Worm (Caenorhabditis elegans) whole organism, L2 larva: ENCODE results near the gene srj-25.

ENCODE experiments used
- F13H6.1 ChIP-seq: sonication (generic microtip); optimal IDR thresholded peaks from 2 replicates; lab custom pipeline; 2016; ENCODE audit warnings: missing genetic modification characterization, missing compliant biosample characterization
- R02D3.7 ChIP-seq: fragments of 150-350 bp; optimal IDR thresholded peaks from 2 replicates; lab custom pipeline; 2014; ENCODE audit warnings: missing biosample characterization, missing genetic modification characterization
- ZK546.5 ChIP-seq: sonication (generic microtip); optimal IDR thresholded peaks from 2 replicates; lab custom pipeline; 2017; ENCODE audit warnings: missing biosample characterization, missing genetic modification characterization
- alr-1 ChIP-seq: fragments of 150-350 bp; optimal IDR thresholded peaks from 2 replicates; lab custom pipeline; 2014; ENCODE audit warnings: missing biosample characterization, missing genetic modification characterization
- ama-1 ChIP-seq: fragments of 150-350 bp; optimal IDR thresholded peaks from 2 replicates; lab custom pipeline; 2018; ENCODE audit warnings: inconsistent platforms
- blmp-1 ChIP-seq: sonication (generic microtip); optimal IDR thresholded peaks from 2 replicates; lab custom pipeline; 2017; ENCODE audit warnings: missing genetic modification characterization, mild to moderate bottlenecking, missing compliant biosample characterization, antibody characterized with exemption, moderate library complexity; ENCODE audit not compliant: insufficient read depth
- ceh-16 ChIP-seq: fragments of 150-350 bp; optimal IDR thresholded peaks from 2 replicates; lab custom pipeline; 2014; ENCODE audit warnings: missing biosample characterization, missing genetic modification characterization
- ceh-82 ChIP-seq: fragments of 150-350 bp; optimal IDR thresholded peaks from 2 replicates; lab custom pipeline; 2014; ENCODE audit warnings: missing biosample characterization, missing genetic modification characterization
- crh-2 ChIP-seq: sonication (generic microtip); optimal IDR thresholded peaks from 2 replicates; lab custom pipeline; 2017; ENCODE audit warnings: missing biosample characterization, missing genetic modification characterization
- dmd-4 ChIP-seq: sonication (generic microtip); optimal IDR thresholded peaks from 2 replicates; lab custom pipeline; 2017; ENCODE audit warnings: missing biosample characterization, missing genetic modification characterization
- elt-1 ChIP-seq: fragments of 150-350 bp; optimal IDR thresholded peaks from 2 replicates; lab custom pipeline; 2014; ENCODE audit warnings: missing biosample characterization, missing genetic modification characterization
- elt-3 ChIP-seq: sonication (generic microtip); optimal IDR thresholded peaks from 2 replicates; lab custom pipeline; 2017; ENCODE audit warnings: missing biosample characterization, missing genetic modification characterization
- lin-13 ChIP-seq: fragments of 150-350 bp; optimal IDR thresholded peaks from 2 replicates; lab custom pipeline; 2014; ENCODE audit warnings: missing biosample characterization, missing genetic modification reagents, missing genetic modification characterization
- lin-39 ChIP-seq: fragments of 150-350 bp; optimal IDR thresholded peaks from 2 replicates; lab custom pipeline; 2014; ENCODE audit warnings: missing biosample characterization, missing genetic modification reagents, missing genetic modification characterization
- mab-5 ChIP-seq: fragments of 150-350 bp; optimal IDR thresholded peaks from 2 replicates; lab custom pipeline; 2014; ENCODE audit warnings: missing biosample characterization, missing genetic modification characterization
- mbf-1 ChIP-seq: sonication (generic microtip); optimal IDR thresholded peaks from 2 replicates; lab custom pipeline; 2017; ENCODE audit warnings: missing biosample characterization, missing genetic modification characterization
- nhr-10 ChIP-seq: sonication (generic microtip); optimal IDR thresholded peaks from 2 replicates; lab custom pipeline; 2017; ENCODE audit warnings: missing biosample characterization, missing genetic modification characterization
- nhr-11 ChIP-seq: fragments of 150-350 bp; optimal IDR thresholded peaks from 2 replicates; lab custom pipeline; 2014; ENCODE audit warnings: missing biosample characterization, missing genetic modification characterization
- nhr-12 ChIP-seq: fragments of 150-350 bp; optimal IDR thresholded peaks from 2 replicates; lab custom pipeline; 2014; ENCODE audit warnings: missing biosample characterization, missing genetic modification characterization
- nhr-129 ChIP-seq: fragments of 150-350 bp; optimal IDR thresholded peaks from 2 replicates; lab custom pipeline; 2014; ENCODE audit warnings: missing biosample characterization, missing genetic modification characterization
- nhr-21 ChIP-seq: fragments of 150-350 bp; optimal IDR thresholded peaks from 2 replicates; lab custom pipeline; 2014; ENCODE audit warnings: missing biosample characterization, missing genetic modification characterization
- nhr-237 ChIP-seq: fragments of 150-350 bp; optimal IDR thresholded peaks from 2 replicates; lab custom pipeline; 2014; ENCODE audit warnings: missing biosample characterization, missing genetic modification characterization
- nhr-25 ChIP-seq: fragments of 150-350 bp; sonication (generic microtip); optimal IDR thresholded peaks from 3 replicates; lab custom pipeline; 2014; ENCODE audit warnings: missing biosample characterization, missing genetic modification characterization
- nhr-6 ChIP-seq: fragments of 150-350 bp; optimal IDR thresholded peaks from 2 replicates; lab custom pipeline; 2014; ENCODE audit warnings: missing biosample characterization, missing genetic modification characterization
- nhr-77 ChIP-seq: fragments of 150-350 bp; optimal IDR thresholded peaks from 2 replicates; lab custom pipeline; 2014; ENCODE audit warnings: missing biosample characterization, missing genetic modification characterization
- sem-4 ChIP-seq: fragments of 150-350 bp; optimal IDR thresholded peaks from 2 replicates; lab custom pipeline; 2014; ENCODE audit warnings: missing biosample characterization, missing genetic modification reagents, missing genetic modification characterization
- sma-9 ChIP-seq, 2 experiments: fragments of 150-350 bp in 1 of 2; sonication (generic microtip) in 1 of 2; optimal IDR thresholded peaks; 2 replicates each; lab custom pipeline; 2014 to 2016; ENCODE audit warnings: missing genetic modification characterization in 2 of 2, mild to moderate bottlenecking in 1 of 2, missing biosample characterization in 1 of 2, missing compliant biosample characterization in 1 of 2, missing genetic modification reagents in 1 of 2, moderate library complexity in 1 of 2
- snpc-4 ChIP-seq: fragments of 150-350 bp; optimal IDR thresholded peaks from 2 replicates; lab custom pipeline; 2014; ENCODE audit warnings: missing biosample characterization, missing genetic modification characterization
- unc-39 ChIP-seq: fragments of 150-350 bp; optimal IDR thresholded peaks from 2 replicates; lab custom pipeline; 2014; ENCODE audit warnings: missing biosample characterization, missing genetic modification characterization
- unc-55 ChIP-seq: fragments of 150-350 bp; sonication (generic microtip); optimal IDR thresholded peaks from 3 replicates; lab custom pipeline; 2014; ENCODE audit warnings: missing biosample characterization, missing genetic modification reagents, missing genetic modification characterization
- unc-62 ChIP-seq: fragments of 150-350 bp; optimal IDR thresholded peaks from 2 replicates; lab custom pipeline; 2014; ENCODE audit warnings: missing biosample characterization, missing genetic modification reagents, missing genetic modification characterization
- ztf-1 ChIP-seq: fragments of 200-800 bp; sonication (Bioruptor generic); conservative IDR thresholded peaks from 2 replicates; pipeline ENCODE4 v1.3.6; 2022; ENCODE audit warnings: missing genetic modification characterization, missing compliant biosample characterization
- ztf-11 ChIP-seq: sonication (generic microtip); optimal IDR thresholded peaks from 2 replicates; lab custom pipeline; 2017; ENCODE audit warnings: missing biosample characterization, missing genetic modification characterization
- ztf-4 ChIP-seq: fragments of 150-350 bp; optimal IDR thresholded peaks from 2 replicates; lab custom pipeline; 2014; ENCODE audit warnings: missing biosample characterization, missing genetic modification characterization

The srj-25 gene

ce11 chrV:752679-753333, 16.7 kb upstream of the srj-25 start, which contains the start of the genes str-262 and srp-1:
Gene str-262, minus strand, starts transcription at chrV:752779.
Gene srp-1, plus strand, starts transcription at chrV:753283.
- no peak for TF ChIP-seq ZK546.5 (tag; lab: Kevin White, UChicago)
- TF ChIP-seq R02D3.7 (tag; lab: Kevin White, UChicago) = no peak
- no peak for TF ChIP-seq sem-4 (tag; lab: Kevin White, UChicago)
- TF ChIP-seq elt-1 (tag; lab: Kevin White, UChicago) = no peak
- no peak for TF ChIP-seq alr-1 (tag; lab: Kevin White, UChicago)
- TF ChIP-seq unc-62 (GFP tag; lab: Kevin White, UChicago) = no peak
- TF ChIP-seq blmp-1 (tag; lab: Kevin White, UChicago) = no peak
- TF ChIP-seq sma-9 (GFP tag; optimal IDR thresholded peaks at IDR 0.05; lab: Kevin White, UChicago) = no peak
- TF ChIP-seq sma-9 (tag; optimal IDR thresholded peaks at IDR 0.05; lab: Kevin White, UChicago) = no peak
- TF ChIP-seq unc-55 (GFP tag; lab: Kevin White, UChicago) = no peak
- TF ChIP-seq nhr-21 (tag; lab: Kevin White, UChicago) = no peak
- no peak for TF ChIP-seq nhr-77
- no peak for TF ChIP-seq nhr-237 (tag; lab: Kevin White, UChicago)

- no peak for TF ChIP-seq ceh-16 (tag; lab: Kevin White, UChicago)
- no peak for TF ChIP-seq nhr-129
- no peak for TF ChIP-seq nhr-12 (tag; lab: Kevin White, UChicago)
- no peak for TF ChIP-seq ama-1 (lab: Kevin White, UChicago)
- no peak for TF ChIP-seq nhr-25 (tag; lab: Kevin White, UChicago)
- TF ChIP-seq lin-13 (GFP tag; lab: Kevin White, UChicago) = no peak
- TF ChIP-seq lin-39 = no peak
Measured at ce11 chrV:748044-748443, 12.0 kb upstream of the srj-25 start, which contains the start of gene sri-4. Gene sri-4, plus strand, starts transcription at chrV:748344.

ce11 chrV:743348-743747, 7.3 kb upstream of the srj-25 start, which contains the start of gene str-134:
Gene str-134, plus strand, starts transcription at chrV:743648.
- TF ChIP-seq unc-62 (GFP tag; lab: Kevin White, UChicago) = no peak
- TF ChIP-seq ceh-82 (tag; lab: Kevin White, UChicago) = no peak
- TF ChIP-seq dmd-4 (tag; lab: Kevin White, UChicago) = no peak
- TF ChIP-seq ceh-16 (tag; lab: Kevin White, UChicago) = no peak
- TF ChIP-seq sem-4 (tag; lab: Kevin White, UChicago) = no peak
- no peak for TF ChIP-seq alr-1 (tag; lab: Kevin White, UChicago)
- no peak for TF ChIP-seq mbf-1 (tag; lab: Kevin White, UChicago)
- TF ChIP-seq lin-39 = no peak
- TF ChIP-seq elt-3 (tag; lab: Kevin White, UChicago) = no peak
- TF ChIP-seq, all 48 proteins: peak for 0

ce11 chrV:741820-742219, 5.7 kb upstream of the srj-25 start, which contains the start of gene C05E4.7:
Gene C05E4.7, plus strand, starts transcription at chrV:742120.
- no peak for TF ChIP-seq nhr-10 (tag; lab: Kevin White, UChicago)
- no peak for TF ChIP-seq nhr-11 (tag; lab: Kevin White, UChicago)
- no peak for TF ChIP-seq ama-1 (lab: Kevin White, UChicago)
- TF ChIP-seq sem-4 (tag; lab: Kevin White, UChicago) = no peak
- TF ChIP-seq nhr-25 (tag; lab: Kevin White, UChicago) = no peak
- no peak for TF ChIP-seq snpc-4 (tag; lab: Kevin White, UChicago)
- TF ChIP-seq nhr-21 (tag; lab: Kevin White, UChicago) = no peak
- TF ChIP-seq lin-13 (GFP tag; lab: Kevin White, UChicago) = no peak
- TF ChIP-seq sma-9 (GFP tag; optimal IDR thresholded peaks at IDR 0.05; lab: Kevin White, UChicago) = no peak
- no peak for TF ChIP-seq sma-9 (tag; optimal IDR thresholded peaks at IDR 0.05; lab: Kevin White, UChicago)
- TF ChIP-seq ceh-16 (tag; lab: Kevin White, UChicago) = no peak
- TF ChIP-seq unc-39 (tag; lab: Kevin White, UChicago) = no peak
- no peak for TF ChIP-seq lin-39
- no peak for TF ChIP-seq nhr-237 (tag; lab: Kevin White, UChicago)
- TF ChIP-seq unc-55 (GFP tag; lab: Kevin White, UChicago) = no peak
- TF ChIP-seq F13H6.1 (tag; lab: Kevin White, UChicago) = no peak
- no peak for TF ChIP-seq nhr-12 (tag; lab: Kevin White, UChicago)

ce11 chrV:738770-739169, 2.7 kb upstream of the srj-25 start, which contains the start of gene srj-24:
Gene srj-24, minus strand, starts transcription at chrV:738870.
- no peak for TF ChIP-seq nhr-6 (tag; lab: Kevin White, UChicago)
- TF ChIP-seq crh-2 (tag; lab: Kevin White, UChicago) = no peak
- TF ChIP-seq ztf-1 = no peak
- no peak for TF ChIP-seq unc-62 (GFP tag; lab: Kevin White, UChicago)
- no peak for TF ChIP-seq F13H6.1 (tag; lab: Kevin White, UChicago)
- no peak for TF ChIP-seq blmp-1 (tag; lab: Kevin White, UChicago)
- TF ChIP-seq mab-5 (tag; lab: Kevin White, UChicago) = no peak
- no peak for TF ChIP-seq ceh-82 (tag; lab: Kevin White, UChicago)
- no peak for TF ChIP-seq sem-4 (tag; lab: Kevin White, UChicago)
- TF ChIP-seq ztf-4 (tag; lab: Kevin White, UChicago) = no peak
- TF ChIP-seq elt-1 (tag; lab: Kevin White, UChicago) = no peak
- TF ChIP-seq ztf-11 = no peak
- no peak for TF ChIP-seq snpc-4 (tag; lab: Kevin White, UChicago)
- TF ChIP-seq, all 48 proteins: peak for 0
